Fruit fly (Drosophila melanogaster) whole organism, embryonic: Measurements from ENCODE around the gene Vsp37A.
A peak's percentile ranks its signal among the peaks of the same experiment; 100 is the strongest.

Source experiments
- Asciz ChIP-seq: fragments of 200-800 bp; sonication (Bioruptor generic); optimal IDR thresholded peaks from 2 replicates; lab custom pipeline; 2017; ENCODE audit warnings: missing biosample characterization, mild to moderate bottlenecking, missing genetic modification characterization, missing genetic modification reagents
- B-H2 ChIP-seq: fragments of 200-800 bp; sonication (Bioruptor generic); optimal IDR thresholded peaks from 2 replicates; lab custom pipeline; 2018; ENCODE audit warnings: missing biosample characterization, mild to moderate bottlenecking, missing genetic modification characterization
- CG10543 ChIP-seq: fragments of 200-800 bp; sonication (Bioruptor generic); optimal IDR thresholded peaks from 3 replicates; lab custom pipeline; 2017; ENCODE audit warnings: missing biosample characterization, mild to moderate bottlenecking, missing genetic modification characterization, moderate library complexity
- CG12071 ChIP-seq: fragments of 200-800 bp; sonication (Bioruptor generic); optimal IDR thresholded peaks from 3 replicates; lab custom pipeline; 2018; ENCODE audit warnings: missing biosample characterization, mild to moderate bottlenecking, missing genetic modification characterization
- CG12236 ChIP-seq: fragments of 200-800 bp; sonication (Bioruptor generic); optimal IDR thresholded peaks from 2 replicates; lab custom pipeline; 2016; ENCODE audit warnings: missing biosample characterization, missing genetic modification characterization
- CG12769 ChIP-seq: fragments of 200-800 bp; sonication (Bioruptor generic); optimal IDR thresholded peaks from 2 replicates; lab custom pipeline; 2019; ENCODE audit warnings: missing biosample characterization, mild to moderate bottlenecking, missing genetic modification characterization, moderate library complexity
- CG14667 ChIP-seq: fragments of 200-800 bp; sonication (Bioruptor generic); IDR thresholded peaks from 2 replicates; pipeline ENCODE4 v1.3.6; 2022; ENCODE audit warnings: missing biosample characterization, missing genetic modification characterization
- CG1603 ChIP-seq: fragments of 200-800 bp; sonication (Bioruptor generic); optimal IDR thresholded peaks from 2 replicates; lab custom pipeline; 2019; ENCODE audit warnings: missing biosample characterization, mild to moderate bottlenecking, missing genetic modification characterization, moderate library complexity
- CG17359 ChIP-seq: fragments of 200-800 bp; sonication (Bioruptor generic); optimal IDR thresholded peaks from 3 replicates; lab custom pipeline; 2018; ENCODE audit warnings: missing biosample characterization, mild to moderate bottlenecking, missing genetic modification characterization, moderate library complexity
- CG17612 ChIP-seq: fragments of 200-800 bp; sonication (Bioruptor generic); IDR thresholded peaks from 2 replicates; pipeline ENCODE4 v1.3.6; 2022; ENCODE audit warnings: missing biosample characterization, missing genetic modification characterization
- CG18599 ChIP-seq: fragments of 200-800 bp; sonication (Bioruptor generic); optimal IDR thresholded peaks from 3 replicates; lab custom pipeline; 2017; ENCODE audit warnings: missing biosample characterization, missing genetic modification characterization, mild to moderate bottlenecking, moderate library complexity, missing genetic modification reagents
- CG18764 ChIP-seq: fragments of 200-800 bp; sonication (Bioruptor generic); optimal IDR thresholded peaks from 3 replicates; lab custom pipeline; 2016; ENCODE audit warnings: missing biosample characterization, missing genetic modification characterization
- CG2678 ChIP-seq: fragments of 200-800 bp; sonication (Bioruptor generic); optimal IDR thresholded peaks from 3 replicates; lab custom pipeline; 2019; ENCODE audit warnings: missing biosample characterization, mild to moderate bottlenecking, missing genetic modification characterization, moderate library complexity
- CG3065 ChIP-seq: fragments of 200-800 bp; sonication (Bioruptor generic); optimal IDR thresholded peaks from 2 replicates; lab custom pipeline; 2016; ENCODE audit warnings: missing biosample characterization, missing genetic modification characterization
- CG33213 ChIP-seq: fragments of 200-800 bp; sonication (Bioruptor generic); optimal IDR thresholded peaks from 3 replicates; lab custom pipeline; 2016; ENCODE audit warnings: missing biosample characterization, missing genetic modification characterization
- CG6254 ChIP-seq: fragments of 200-800 bp; sonication (Bioruptor generic); optimal IDR thresholded peaks from 3 replicates; lab custom pipeline; 2017; ENCODE audit warnings: mild to moderate bottlenecking, missing biosample characterization, missing genetic modification reagents, missing genetic modification characterization
- CG9215 ChIP-seq: fragments of 200-800 bp; sonication (Bioruptor generic); IDR thresholded peaks from 2 replicates; pipeline ENCODE4 v1.3.6; 2022; ENCODE audit warnings: missing biosample characterization, missing genetic modification characterization
- CG9437 ChIP-seq: fragments of 200-800 bp; sonication (Bioruptor generic); optimal IDR thresholded peaks from 2 replicates; lab custom pipeline; 2018; ENCODE audit warnings: missing biosample characterization, mild to moderate bottlenecking, missing genetic modification characterization
- CG9797 ChIP-seq: fragments of 200-800 bp; sonication (Bioruptor generic); optimal IDR thresholded peaks from 3 replicates; lab custom pipeline; 2018; ENCODE audit warnings: missing biosample characterization, mild to moderate bottlenecking, missing genetic modification characterization
- Camta ChIP-seq: fragments of 200-800 bp; sonication (Bioruptor generic); optimal IDR thresholded peaks from 2 replicates; lab custom pipeline; 2016; ENCODE audit warnings: missing biosample characterization, missing genetic modification characterization
- D19B ChIP-seq: fragments of 200-800 bp; sonication (Bioruptor generic); optimal IDR thresholded peaks from 2 replicates; lab custom pipeline; 2017; ENCODE audit warnings: missing biosample characterization, mild to moderate bottlenecking, missing genetic modification characterization
- E2f1 ChIP-seq: fragments of 200-800 bp; sonication (Bioruptor generic); IDR thresholded peaks from 2 replicates; pipeline ENCODE4 v1.3.6; 2022; ENCODE audit warnings: missing biosample characterization, missing genetic modification characterization
- Ets65A ChIP-seq: fragments of 200-800 bp; sonication (Bioruptor generic); peaks from one replicate; lab custom pipeline; 2016; ENCODE audit warnings: missing biosample characterization, missing genetic modification characterization
- GATAe ChIP-seq: fragments of 200-800 bp; sonication (Bioruptor generic); conservative IDR thresholded peaks from 2 replicates; pipeline ENCODE4 v1.3.6; 2022; ENCODE audit warnings: missing biosample characterization, missing genetic modification characterization
- HmgZ ChIP-seq: fragments of 200-800 bp; sonication (Bioruptor generic); optimal IDR thresholded peaks from 2 replicates; lab custom pipeline; 2018; ENCODE audit warnings: missing biosample characterization, mild to moderate bottlenecking, missing genetic modification characterization
- Nf-YC ChIP-seq: fragments of 200-800 bp; optimal IDR thresholded peaks from 3 replicates; lab custom pipeline; 2019; ENCODE audit warnings: missing biosample characterization, mild to moderate bottlenecking, missing genetic modification characterization, moderate library complexity
- Scr ChIP-seq: fragments of 200-800 bp; sonication (Bioruptor generic); IDR thresholded peaks from 2 replicates; pipeline ENCODE4 v1.3.6; 2022; ENCODE audit warnings: missing biosample characterization, missing genetic modification characterization; ENCODE audit not compliant: partially characterized antibody
- Sox100B ChIP-seq: fragments of 200-800 bp; sonication (Bioruptor generic); optimal IDR thresholded peaks from 3 replicates; lab custom pipeline; 2018; ENCODE audit warnings: missing biosample characterization, mild to moderate bottlenecking, missing genetic modification characterization
- amos ChIP-seq: fragments of 200-800 bp; sonication (Bioruptor generic); IDR thresholded peaks from 2 replicates; pipeline ENCODE4 v1.3.6; 2022; ENCODE audit warnings: missing biosample characterization, missing genetic modification characterization; ENCODE audit not compliant: partially characterized antibody
- ash1 ChIP-seq: fragments of 200-800 bp; sonication (Bioruptor generic); optimal IDR thresholded peaks from 2 replicates; lab custom pipeline; 2018; ENCODE audit warnings: missing biosample characterization, mild to moderate bottlenecking, missing genetic modification characterization
- az2 ChIP-seq: fragments of 200-800 bp; sonication (Bioruptor generic); optimal IDR thresholded peaks from 3 replicates; lab custom pipeline; 2016; ENCODE audit warnings: missing biosample characterization, missing genetic modification characterization
- bab2 ChIP-seq: fragments of 200-800 bp; sonication (Bioruptor generic); optimal IDR thresholded peaks from 2 replicates; lab custom pipeline; 2016; ENCODE audit warnings: missing biosample characterization, missing genetic modification characterization
- bsh ChIP-seq, 2 experiments: fragments of 200-800 bp; sonication (Bioruptor generic); optimal IDR thresholded peaks; 2 replicates each; lab custom pipeline; 2017 to 2018; ENCODE audit warnings: mild to moderate bottlenecking in 2 of 2, missing biosample characterization in 2 of 2, missing genetic modification characterization in 2 of 2, moderate library complexity in 1 of 2
- ci ChIP-seq: fragments of 200-800 bp; sonication (Bioruptor generic); IDR thresholded peaks from 3 replicates; pipeline ENCODE4 v1.3.6; 2022; ENCODE audit warnings: missing biosample characterization, missing genetic modification characterization
- dpn ChIP-seq, 2 experiments: fragments of 200-800 bp; sonication (Bioruptor generic); optimal IDR thresholded peaks; 3 replicates each; lab custom pipeline; 2016; ENCODE audit warnings: missing biosample characterization in 2 of 2, missing genetic modification characterization in 2 of 2
- fd64A ChIP-seq: fragments of 200-800 bp; sonication (Bioruptor generic); optimal IDR thresholded peaks from 3 replicates; lab custom pipeline; 2018; ENCODE audit warnings: missing biosample characterization, mild to moderate bottlenecking, missing genetic modification characterization
- ftz-f1 ChIP-seq: fragments of 200-800 bp; sonication (Bioruptor generic); optimal IDR thresholded peaks from 2 replicates; lab custom pipeline; 2016; ENCODE audit warnings: missing biosample characterization, missing genetic modification characterization
- grn ChIP-seq: fragments of 200-800 bp; sonication (Bioruptor generic); optimal IDR thresholded peaks from 3 replicates; lab custom pipeline; 2017; ENCODE audit warnings: missing biosample characterization, missing genetic modification characterization
- insv ChIP-seq, 2 experiments: fragments of 200-800 bp; sonication (Bioruptor generic); optimal IDR thresholded peaks; 3 replicates each; lab custom pipeline; 2016 to 2018; ENCODE audit warnings: missing biosample characterization in 2 of 2, missing genetic modification characterization in 2 of 2
- lab ChIP-seq: fragments of 200-800 bp; sonication (Bioruptor generic); optimal IDR thresholded peaks from 3 replicates; lab custom pipeline; 2017; ENCODE audit warnings: missing biosample characterization, missing genetic modification characterization, mild to moderate bottlenecking, moderate library complexity, missing genetic modification reagents
- luna ChIP-seq: fragments of 200-800 bp; sonication (Bioruptor generic); optimal IDR thresholded peaks from 2 replicates; lab custom pipeline; 2016; ENCODE audit warnings: missing biosample characterization, missing genetic modification characterization
- nmo ChIP-seq: fragments of 200-800 bp; sonication (Bioruptor generic); optimal IDR thresholded peaks from 2 replicates; lab custom pipeline; 2018; ENCODE audit warnings: missing biosample characterization, mild to moderate bottlenecking, missing genetic modification characterization, moderate library complexity
- pan ChIP-seq, 4 experiments: fragments of >200 bp in 3 of 4; fragments of 200-800 bp in 1 of 4; sonication (Bioruptor generic) in 1 of 4; optimal IDR thresholded peaks in 3 of 4; IDR thresholded peaks in 1 of 4; 2 replicates each; pipeline versions ENCODE4 v1.3.6 to Lab custom; 2017 to 2022; ENCODE audit warnings: missing biosample characterization in 2 of 4, missing genetic modification characterization in 2 of 4, mixed read lengths in 1 of 4
- prd ChIP-seq, 3 experiments: fragments of >200 bp in 2 of 3; fragments of 200-800 bp in 1 of 3; sonication (Bioruptor generic) in 1 of 3; optimal IDR thresholded peaks in 2 of 3; IDR thresholded peaks in 1 of 3; 2 replicates in 2 of 3; 3 replicates in 1 of 3; pipeline versions ENCODE4 v1.3.6 to Lab custom; 2017 to 2022; ENCODE audit warnings: missing biosample characterization in 1 of 3, missing genetic modification characterization in 1 of 3
- sd ChIP-seq: fragments of 200-800 bp; sonication (Bioruptor generic); optimal IDR thresholded peaks from 3 replicates; lab custom pipeline; 2018; ENCODE audit warnings: missing biosample characterization, mild to moderate bottlenecking, missing genetic modification characterization, moderate library complexity
- twi ChIP-seq: fragments of 200-800 bp; optimal IDR thresholded peaks from 2 replicates; lab custom pipeline; 2019; ENCODE audit warnings: missing biosample characterization, mild to moderate bottlenecking, missing genetic modification characterization, moderate library complexity

The Vsp37A gene

dm6 chrX:597057-597456 lies 24.3 kb upstream of the Vsp37A start (continued):
- TF ChIP-seq CG6254 (GFP tag; lab: Kevin White, UChicago) (no peak), bab2 (GFP tag; lab: Kevin White, UChicago) (no peak), CG12236 (no peak), CG17612 (GFP tag; lab: Robert Waterston, UW) (no peak), amos (0 out of 2 replicates have a peak, but pooled peaks have one; percentile 18), CG3065 (no peak), dpn (GFP tag; optimal IDR thresholded peaks at IDR 0.05; lab: Kevin White, UChicago) (no peak)

DNA sequence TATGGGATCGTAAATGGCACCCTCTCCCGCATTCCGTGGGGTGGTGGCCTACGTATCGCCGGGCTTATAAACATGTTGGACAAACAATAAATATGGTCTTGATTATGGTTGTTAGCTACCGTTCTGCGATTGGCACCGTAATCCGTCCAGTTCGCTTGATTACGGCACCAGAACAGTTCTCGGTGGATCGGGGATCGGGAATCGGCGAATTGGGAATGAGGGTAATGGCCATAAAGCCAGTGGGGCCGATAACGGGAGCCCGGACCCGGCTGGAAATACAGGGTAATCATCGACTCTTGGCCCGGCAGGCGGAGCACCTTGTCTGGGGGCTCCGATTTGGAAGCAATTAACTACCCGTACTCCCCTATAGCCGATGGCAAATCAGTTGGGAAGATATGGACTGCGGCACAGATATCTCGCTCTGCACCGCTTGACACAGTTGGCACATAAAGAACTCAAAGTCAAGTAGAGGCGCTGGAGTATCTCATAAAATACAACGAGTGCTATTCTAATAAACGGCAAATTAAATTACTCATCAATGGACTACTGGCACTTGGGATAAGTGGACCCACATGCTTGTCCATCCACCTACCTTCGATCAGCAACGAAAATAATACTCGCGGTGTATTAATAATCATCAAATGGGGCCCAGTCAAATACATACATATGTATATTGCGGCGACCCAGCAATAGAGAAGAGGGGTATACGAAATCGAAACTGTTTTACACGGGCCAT lies 22.8 kb upstream of the Vsp37A start:
- TF ChIP-seq insv (GFP tag; optimal IDR thresholded peaks at IDR 0.05; lab: Kevin White, UChicago) (no peak), CG9797 (no peak), CG18764 (GFP tag; lab: Kevin White, UChicago) (no peak), CG1603 (tag; lab: Kevin White, UChicago) (peak; percentile 16), CG12071 (GFP tag; lab: Kevin White, UChicago) (peak; percentile 22), Sox100B (GFP tag; lab: Kevin White, UChicago) (no peak), az2 (GFP tag; lab: Kevin White, UChicago) (no peak), grn (peak; percentile 32), prd (optimal IDR thresholded peaks at IDR 0.05; lab: Kevin White, UChicago) (no peak), prd (GFP tag; IDR thresholded peaks at IDR 0.05; lab: Robert Waterston, UW) (no peak), bsh (GFP tag; optimal IDR thresholded peaks at IDR 0.05; lab: Kevin White, UChicago) (peak in 1 of 2 experiments; percentile 18), ci (GFP tag; lab: Robert Waterston, UW) (peak; percentile 22; the same call in 1 of the 3 replicates), CG17359 (tag; lab: Kevin White, UChicago) (no peak), E2f1 (GFP tag; lab: Robert Waterston, UW) (no peak), pan (optimal IDR thresholded peaks at IDR 0.05; lab: Kevin White, UChicago) (no peak), pan (GFP tag; optimal IDR thresholded peaks at IDR 0.05 in 1 of 2, IDR thresholded peaks at IDR 0.05 in 1 of 2) (no peak), CG18599 (GFP tag; lab: Kevin White, UChicago) (peak; percentile 7), GATAe (GFP tag; lab: Robert Waterston, UW) (0 out of 2 replicates have a peak, but pooled peaks have one; percentile 16), D19B (peak; percentile 6), CG2678 (peak; percentile 16), Nf-YC (tag; lab: Kevin White, UChicago) (no peak), B-H2 (GFP tag; lab: Kevin White, UChicago) (no peak), Camta (no peak), twi (tag; lab: Kevin White, UChicago) (no peak), ftz-f1 (GFP tag; lab: Kevin White, UChicago) (no peak), CG9215 (no peak), Ets65A (GFP tag; lab: Kevin White, UChicago) (peak; percentile 19), CG14667 (GFP tag; lab: Robert Waterston, UW) (no peak), CG9437 (GFP tag; lab: Kevin White, UChicago) (no peak), fd64A (GFP tag; lab: Kevin White, UChicago) (no peak), ash1 (GFP tag; lab: Kevin White, UChicago) (no peak), CG10543 (GFP tag; lab: Kevin White, UChicago) (peak; percentile 39), CG33213 (no peak), luna (GFP tag; lab: Kevin White, UChicago) (no peak), nmo (no peak), sd (tag; lab: Kevin White, UChicago) (peak; percentile 59), Scr (GFP tag; lab: Robert Waterston, UW) (no peak), Asciz (peak; percentile 14), lab (GFP tag; lab: Kevin White, UChicago) (peak; percentile 20), CG12769 (tag; lab: Kevin White, UChicago) (peak; percentile 71), HmgZ (tag; lab: Kevin White, UChicago) (no peak)
